Fruit fly (Drosophila melanogaster) whole organism, embryonic: Measurements from ENCODE around the gene CG42656.

Experiments used
- Antp ChIP-seq: fragments of 200-800 bp; sonication (Bioruptor generic); optimal IDR thresholded peaks from 3 replicates; lab custom pipeline; 2016; ENCODE audit warnings: missing biosample characterization, missing genetic modification characterization
- Atf-2 ChIP-seq: fragments of 200-800 bp; sonication (Bioruptor generic); optimal IDR thresholded peaks from 2 replicates; lab custom pipeline; 2016; ENCODE audit warnings: missing biosample characterization, missing genetic modification characterization
- CG1024 ChIP-seq: fragments of 200-800 bp; sonication (Bioruptor generic); IDR thresholded peaks from 2 replicates; pipeline ENCODE4 v1.3.6; 2022; ENCODE audit warnings: missing biosample characterization, missing genetic modification characterization
- CG10274 ChIP-seq: fragments of 200-800 bp; sonication (Bioruptor generic); optimal IDR thresholded peaks from 3 replicates; lab custom pipeline; 2017; ENCODE audit warnings: missing biosample characterization, mild to moderate bottlenecking, missing genetic modification characterization
- CG11085 ChIP-seq: fragments of 200-800 bp; sonication (Bioruptor generic); IDR thresholded peaks from 2 replicates; pipeline ENCODE4 v1.3.6; 2022; ENCODE audit warnings: missing biosample characterization, missing genetic modification characterization
- CG11504 ChIP-seq: fragments of 200-800 bp; sonication (Bioruptor generic); optimal IDR thresholded peaks from 3 replicates; lab custom pipeline; 2019; ENCODE audit warnings: missing biosample characterization, mild to moderate bottlenecking, missing genetic modification characterization, moderate library complexity
- CG11695 ChIP-seq: fragments of 200-800 bp; sonication (Bioruptor generic); IDR thresholded peaks from 3 replicates; pipeline ENCODE4 v1.3.6; 2022; ENCODE audit warnings: missing biosample characterization, missing genetic modification characterization
- CG12744 ChIP-seq: fragments of 200-800 bp; sonication (Bioruptor generic); optimal IDR thresholded peaks from 2 replicates; lab custom pipeline; 2016; ENCODE audit warnings: missing biosample characterization, missing genetic modification characterization
- CG12769 ChIP-seq: fragments of 200-800 bp; sonication (Bioruptor generic); optimal IDR thresholded peaks from 2 replicates; lab custom pipeline; 2019; ENCODE audit warnings: missing biosample characterization, mild to moderate bottlenecking, missing genetic modification characterization, moderate library complexity
- CG13624 ChIP-seq: fragments of 200-800 bp; sonication (Bioruptor generic); optimal IDR thresholded peaks from 2 replicates; lab custom pipeline; 2016; ENCODE audit warnings: missing biosample characterization, missing genetic modification characterization
- CG14860 ChIP-seq: fragments of 200-800 bp; sonication (Bioruptor generic); IDR thresholded peaks from 3 replicates; pipeline ENCODE4 v1.3.6; 2022; ENCODE audit warnings: missing biosample characterization, missing genetic modification characterization; ENCODE audit not compliant: partially characterized antibody
- CG1647 ChIP-seq: fragments of 200-800 bp; sonication (Bioruptor generic); optimal IDR thresholded peaks from 3 replicates; lab custom pipeline; 2016; ENCODE audit warnings: missing biosample characterization, missing genetic modification characterization
- CG16779 ChIP-seq: fragments of 200-800 bp; sonication (Bioruptor generic); IDR thresholded peaks from 2 replicates; pipeline ENCODE4 v1.3.6; 2022; ENCODE audit warnings: missing biosample characterization, missing genetic modification characterization
- CG16863 ChIP-seq: fragments of 200-800 bp; sonication (Bioruptor generic); optimal IDR thresholded peaks from 3 replicates; lab custom pipeline; 2016; ENCODE audit warnings: missing biosample characterization, missing genetic modification characterization
- CG1792 ChIP-seq: fragments of 200-800 bp; sonication (Bioruptor generic); optimal IDR thresholded peaks from 2 replicates; lab custom pipeline; 2016; ENCODE audit warnings: missing biosample characterization, missing genetic modification characterization
- CG1832 ChIP-seq: fragments of 200-800 bp; sonication (Bioruptor generic); optimal IDR thresholded peaks from 2 replicates; lab custom pipeline; 2017; ENCODE audit warnings: missing biosample characterization, mild to moderate bottlenecking, missing genetic modification characterization, inconsistent platforms
- CG2889 ChIP-seq: fragments of 200-800 bp; sonication (Bioruptor generic); IDR thresholded peaks from 3 replicates; pipeline ENCODE4 v1.3.6; 2022; ENCODE audit warnings: missing biosample characterization, missing genetic modification characterization
- CG3163 ChIP-seq: fragments of 200-800 bp; sonication (Bioruptor generic); optimal IDR thresholded peaks from 3 replicates; lab custom pipeline; 2016; ENCODE audit warnings: missing biosample characterization, missing genetic modification characterization
- CG34376 ChIP-seq: fragments of 200-800 bp; sonication (Bioruptor generic); optimal IDR thresholded peaks from 2 replicates; lab custom pipeline; 2018; ENCODE audit warnings: missing biosample characterization, mild to moderate bottlenecking, missing genetic modification characterization
- CG34422 ChIP-seq: fragments of 200-800 bp; sonication (Bioruptor generic); IDR thresholded peaks from 3 replicates; pipeline ENCODE4 v1.3.6; 2022; ENCODE audit warnings: missing biosample characterization, missing genetic modification characterization
- CG6654 ChIP-seq: fragments of 200-800 bp; sonication (Bioruptor generic); optimal IDR thresholded peaks from 2 replicates; lab custom pipeline; 2017; ENCODE audit warnings: missing biosample characterization, mild to moderate bottlenecking, missing genetic modification characterization
- CG6765 ChIP-seq: fragments of 200-800 bp; sonication (Bioruptor generic); optimal IDR thresholded peaks from 3 replicates; lab custom pipeline; 2017; ENCODE audit warnings: missing biosample characterization, mild to moderate bottlenecking, missing genetic modification characterization
- CG7271 ChIP-seq: fragments of 200-800 bp; sonication (Bioruptor generic); optimal IDR thresholded peaks from 2 replicates; lab custom pipeline; 2018; ENCODE audit warnings: missing biosample characterization, mild to moderate bottlenecking, missing genetic modification characterization, moderate library complexity
- CG7357 ChIP-seq: fragments of 200-800 bp; sonication (Bioruptor generic); IDR thresholded peaks from 3 replicates; pipeline ENCODE4 v1.3.6; 2022; ENCODE audit warnings: missing biosample characterization, missing genetic modification characterization
- CG9215 ChIP-seq: fragments of 200-800 bp; sonication (Bioruptor generic); IDR thresholded peaks from 2 replicates; pipeline ENCODE4 v1.3.6; 2022; ENCODE audit warnings: missing biosample characterization, missing genetic modification characterization
- CHES-1-like ChIP-seq: fragments of 200-800 bp; sonication (Bioruptor generic); optimal IDR thresholded peaks from 2 replicates; lab custom pipeline; 2016; ENCODE audit warnings: missing biosample characterization, missing genetic modification characterization
- D19A ChIP-seq: fragments of 200-800 bp; optimal IDR thresholded peaks from 3 replicates; lab custom pipeline; 2019; ENCODE audit warnings: missing biosample characterization, mild to moderate bottlenecking, missing genetic modification characterization, moderate library complexity
- Fer2 ChIP-seq: fragments of 200-800 bp; sonication (Bioruptor generic); optimal IDR thresholded peaks from 2 replicates; lab custom pipeline; 2018; ENCODE audit warnings: missing biosample characterization, mild to moderate bottlenecking, missing genetic modification characterization, moderate library complexity
- Hmr ChIP-seq: fragments of 200-800 bp; sonication (Bioruptor generic); optimal IDR thresholded peaks from 3 replicates; lab custom pipeline; 2017; ENCODE audit warnings: mild to moderate bottlenecking, missing biosample characterization, missing genetic modification reagents, missing genetic modification characterization
- MBD-R2 ChIP-seq: fragments of 200-800 bp; sonication (Bioruptor generic); IDR thresholded peaks from 2 replicates; pipeline ENCODE4 v1.3.6; 2022; ENCODE audit warnings: missing biosample characterization, missing genetic modification characterization
- Optix ChIP-seq: fragments of 200-800 bp; sonication (Bioruptor generic); IDR thresholded peaks from 3 replicates; pipeline ENCODE4 v1.3.6; 2022; ENCODE audit warnings: missing biosample characterization, missing genetic modification characterization
- TFAM ChIP-seq: fragments of 200-800 bp; sonication (Bioruptor generic); optimal IDR thresholded peaks from 2 replicates; lab custom pipeline; 2017; ENCODE audit warnings: missing biosample characterization, missing genetic modification characterization, inconsistent platforms
- amos ChIP-seq: fragments of 200-800 bp; sonication (Bioruptor generic); IDR thresholded peaks from 2 replicates; pipeline ENCODE4 v1.3.6; 2022; ENCODE audit warnings: missing biosample characterization, missing genetic modification characterization; ENCODE audit not compliant: partially characterized antibody
- ara ChIP-seq: fragments of 200-800 bp; sonication (Bioruptor generic); IDR thresholded peaks from 2 replicates; pipeline ENCODE4 v1.3.6; 2022; ENCODE audit warnings: missing biosample characterization, missing genetic modification characterization
- ato ChIP-seq: fragments of 200-800 bp; sonication (Bioruptor generic); IDR thresholded peaks from 2 replicates; pipeline ENCODE4 v1.3.6; 2022; ENCODE audit warnings: missing biosample characterization, missing genetic modification characterization; ENCODE audit not compliant: partially characterized antibody
- crc ChIP-seq: fragments of 200-800 bp; sonication (Bioruptor generic); optimal IDR thresholded peaks from 2 replicates; lab custom pipeline; 2016; ENCODE audit warnings: missing biosample characterization, missing genetic modification characterization
- exex ChIP-seq: fragments of 200-800 bp; sonication (Bioruptor generic); optimal IDR thresholded peaks from 4 replicates; lab custom pipeline; 2018; ENCODE audit warnings: missing biosample characterization, mild to moderate bottlenecking, missing genetic modification characterization, moderate library complexity
- hbn ChIP-seq: fragments of 200-800 bp; sonication (Bioruptor generic); IDR thresholded peaks from 2 replicates; pipeline ENCODE4 v1.3.6; 2022; ENCODE audit warnings: missing biosample characterization, missing genetic modification characterization; ENCODE audit not compliant: partially characterized antibody
- ken ChIP-seq: fragments of 200-800 bp; sonication (Bioruptor generic); IDR thresholded peaks from 3 replicates; pipeline ENCODE4 v1.3.6; 2022; ENCODE audit warnings: missing biosample characterization, missing genetic modification characterization
- luna ChIP-seq: fragments of 200-800 bp; sonication (Bioruptor generic); optimal IDR thresholded peaks from 2 replicates; lab custom pipeline; 2016; ENCODE audit warnings: missing biosample characterization, missing genetic modification characterization
- maf-S ChIP-seq: fragments of 200-800 bp; sonication (Bioruptor generic); optimal IDR thresholded peaks from 2 replicates; lab custom pipeline; 2016; ENCODE audit warnings: missing biosample characterization, missing genetic modification characterization
- pan ChIP-seq, 4 experiments: fragments of >200 bp in 3 of 4; fragments of 200-800 bp in 1 of 4; sonication (Bioruptor generic) in 1 of 4; optimal IDR thresholded peaks in 3 of 4; IDR thresholded peaks in 1 of 4; 2 replicates each; pipeline versions ENCODE4 v1.3.6 to Lab custom; 2017 to 2022; ENCODE audit warnings: missing biosample characterization in 2 of 4, missing genetic modification characterization in 2 of 4, mixed read lengths in 1 of 4
- peb ChIP-seq: fragments of 200-800 bp; sonication (Bioruptor generic); IDR thresholded peaks from 2 replicates; pipeline ENCODE4 v1.3.6; 2022; ENCODE audit warnings: missing biosample characterization, missing genetic modification characterization
- psq ChIP-seq: fragments of 200-800 bp; sonication (Bioruptor generic); optimal IDR thresholded peaks from 2 replicates; lab custom pipeline; 2017; ENCODE audit warnings: missing biosample characterization, missing genetic modification characterization
- slp2 ChIP-seq: fragments of 200-800 bp; sonication (Bioruptor generic); optimal IDR thresholded peaks from 2 replicates; lab custom pipeline; 2016; ENCODE audit warnings: missing biosample characterization, missing genetic modification characterization
- sug ChIP-seq: fragments of 200-800 bp; optimal IDR thresholded peaks from 2 replicates; lab custom pipeline; 2019; ENCODE audit warnings: missing biosample characterization, mild to moderate bottlenecking, missing genetic modification characterization, moderate library complexity
- tgo ChIP-seq: fragments of 200-800 bp; sonication (Bioruptor generic); IDR thresholded peaks from 3 replicates; pipeline ENCODE4 v1.3.6; 2022; ENCODE audit warnings: missing biosample characterization, missing genetic modification characterization
- tna ChIP-seq: fragments of 200-800 bp; sonication (Bioruptor generic); IDR thresholded peaks from 2 replicates; pipeline ENCODE4 v1.3.6; 2022; ENCODE audit warnings: missing biosample characterization, missing genetic modification characterization; ENCODE audit not compliant: partially characterized antibody
- unpg ChIP-seq: fragments of 200-800 bp; sonication (Bioruptor generic); optimal IDR thresholded peaks from 3 replicates; lab custom pipeline; 2018; ENCODE audit warnings: missing biosample characterization, mild to moderate bottlenecking, missing genetic modification characterization, moderate library complexity

The CG42656 gene

DNA sequence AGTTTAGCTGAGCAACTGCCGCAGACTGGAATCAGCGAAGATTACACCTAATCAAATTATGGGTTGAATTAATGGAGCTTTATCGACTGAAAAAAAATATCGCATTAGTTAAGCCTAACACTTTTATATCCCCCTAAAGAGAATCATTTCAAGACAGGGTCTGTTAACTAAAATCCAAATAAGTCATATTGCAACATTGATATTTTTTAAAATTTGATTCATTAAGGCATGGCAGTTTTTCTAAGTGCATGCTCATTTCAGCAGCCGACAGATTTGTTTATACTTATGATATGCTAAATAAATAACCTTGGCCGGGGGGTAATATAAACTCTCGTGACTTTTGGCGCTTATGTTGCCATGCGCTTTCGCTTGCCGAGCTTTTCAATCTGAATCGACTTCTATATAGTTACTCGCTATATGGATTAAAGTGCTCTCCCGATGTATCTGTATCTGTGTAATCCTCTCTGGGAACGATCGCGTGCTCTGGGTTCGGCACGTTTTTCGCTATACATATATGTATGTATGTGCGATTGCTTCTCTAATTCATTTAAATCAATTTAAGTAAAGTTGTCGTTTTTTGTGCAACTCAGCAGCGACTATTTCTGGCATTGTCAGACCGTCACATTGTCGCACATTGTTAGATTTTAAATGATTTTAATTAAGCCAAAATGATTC lies 13.4 kb upstream of the CG42656 start (continued):
- TF ChIP-seq CG1832 (GFP tag; lab: Kevin White, UChicago) (no peak), CG16779 (GFP tag; lab: Robert Waterston, UW) (peak; percentile 87), CG3163 (GFP tag; lab: Kevin White, UChicago) (peak; percentile 56), Hmr (peak; percentile 95), hbn (GFP tag; lab: Robert Waterston, UW) (no peak), CG7271 (tag; lab: Kevin White, UChicago) (no peak), ato (GFP tag; lab: Robert Waterston, UW) (no peak), D19A (tag; lab: Kevin White, UChicago) (no peak), CG34376 (GFP tag; lab: Kevin White, UChicago) (peak; percentile 60), CG10274 (GFP tag; lab: Kevin White, UChicago) (peak; percentile 65), sug (tag; lab: Kevin White, UChicago) (peak; percentile 95), CG6654 (no peak), TFAM (GFP tag; lab: Kevin White, UChicago) (no peak), unpg (GFP tag; lab: Kevin White, UChicago) (peak; percentile 84), CG1024 (GFP tag; lab: Robert Waterston, UW) (no peak), peb (GFP tag; lab: Robert Waterston, UW) (peak; percentile 36; the same call in 1 of the 2 replicates), CG1647 (GFP tag; lab: Kevin White, UChicago) (peak; percentile 64), CHES-1-like (GFP tag; lab: Kevin White, UChicago) (peak; percentile 90), exex (tag; lab: Kevin White, UChicago) (peak; percentile 64), amos (GFP tag; lab: Robert Waterston, UW) (no peak), CG34422 (GFP tag; lab: Robert Waterston, UW) (peak; percentile 67; the same call in 2 of the 3 replicates), CG11695 (GFP tag; lab: Robert Waterston, UW) (peak; percentile 84), crc (GFP tag; lab: Kevin White, UChicago) (peak; percentile 83), CG6765 (GFP tag; lab: Kevin White, UChicago) (peak; percentile 59), CG7357 (GFP tag; lab: Robert Waterston, UW) (peak; percentile 70; the same call in 2 of the 3 replicates), Optix (no peak), CG13624 (GFP tag; lab: Kevin White, UChicago) (peak; percentile 96), CG2889 (GFP tag; lab: Robert Waterston, UW) (peak; percentile 86), Atf-2 (GFP tag; lab: Kevin White, UChicago) (peak; percentile 62), CG12769 (tag; lab: Kevin White, UChicago) (peak; percentile 97), luna (GFP tag; lab: Kevin White, UChicago) (peak; percentile 93), ara (GFP tag; lab: Robert Waterston, UW) (no peak), CG12744 (GFP tag; lab: Kevin White, UChicago) (peak; percentile 86), Antp (GFP tag; lab: Kevin White, UChicago) (peak; percentile 82), CG14860 (GFP tag; lab: Robert Waterston, UW) (no peak), slp2 (GFP tag; lab: Kevin White, UChicago) (peak; percentile 68), CG9215 (GFP tag; lab: Robert Waterston, UW) (peak; percentile 78), MBD-R2 (GFP tag; lab: Robert Waterston, UW) (peak; percentile 80), CG11504 (tag; lab: Kevin White, UChicago) (peak; percentile 79), tgo (GFP tag; lab: Robert Waterston, UW) (peak; percentile 80), Fer2 (tag; lab: Kevin White, UChicago) (peak; percentile 45), psq (GFP tag; lab: Kevin White, UChicago) (peak; percentile 7), CG16863 (GFP tag; lab: Kevin White, UChicago) (peak; percentile 42), tna (GFP tag; lab: Robert Waterston, UW) (no peak), CG1792 (GFP tag; lab: Kevin White, UChicago) (peak; percentile 82), maf-S (GFP tag; lab: Kevin White, UChicago) (peak; percentile 84), ken (GFP tag; lab: Robert Waterston, UW) (0 out of 3 replicates have a peak, but pooled peaks have one; percentile 23), CG11085 (GFP tag; lab: Robert Waterston, UW) (peak; percentile 76; the same call in 1 of the 2 replicates), pan (optimal IDR thresholded peaks at IDR 0.05; lab: Kevin White, UChicago) (no peak), pan (GFP tag; optimal IDR thresholded peaks at IDR 0.05 in 1 of 2, IDR thresholded peaks at IDR 0.05 in 1 of 2) (peak in 1 of 2 experiments; percentile 83)
